Fruit fly (Drosophila melanogaster) whole organism: Measurements from ENCODE around the gene Elp4.

Experiments used
- CG8478 ChIP-seq: fragments of >200 bp; optimal IDR thresholded peaks from 2 replicates; lab custom pipeline; 2018; ENCODE audit warnings: inconsistent platforms
- Dll ChIP-seq: fragments of >200 bp; optimal IDR thresholded peaks from 2 replicates; lab custom pipeline; 2017
- EcR ChIP-seq, 2 experiments: fragments of >200 bp; optimal IDR thresholded peaks; 2 replicates each; lab custom pipeline; 2017; ENCODE audit warnings: missing biosample characterization in 2 of 2, missing genetic modification characterization in 2 of 2, missing genetic modification reagents in 2 of 2
- pan ChIP-seq: fragments of >200 bp; optimal IDR thresholded peaks from 2 replicates; lab custom pipeline; 2017
- psq ChIP-seq: fragments of >200 bp; optimal IDR thresholded peaks from 2 replicates; lab custom pipeline; 2017
- usp ChIP-seq: fragments of >200 bp; optimal IDR thresholded peaks from 2 replicates; lab custom pipeline; 2017; ENCODE audit warnings: missing biosample characterization, missing genetic modification characterization, mixed read lengths

DNA sequence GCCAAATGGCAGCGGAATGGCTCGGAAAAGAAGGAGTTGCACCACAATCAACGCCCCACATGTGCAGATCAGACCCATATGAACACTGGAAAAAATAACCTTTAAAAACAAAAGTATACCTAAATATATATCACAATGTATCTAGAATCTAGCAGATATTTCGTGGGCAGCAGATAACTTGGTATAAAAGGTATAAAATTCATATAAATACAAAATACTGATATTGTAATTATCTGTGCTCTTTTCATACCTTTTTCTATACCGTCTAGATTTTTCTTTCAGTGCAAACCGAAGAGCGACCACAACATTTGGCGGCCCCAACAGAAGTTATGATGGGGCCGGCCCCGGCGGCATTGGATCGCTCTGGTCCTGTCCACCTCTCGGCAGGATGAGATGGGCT lies 22.6 kb upstream of the Elp4 start:
- TF ChIP-seq CG8478 (no peak), usp (GFP tag; lab: Kevin White, UChicago) (no peak), psq (lab: Kevin White, UChicago) (no peak), pan (lab: Kevin White, UChicago) (no peak), Dll (lab: Kevin White, UChicago) (no peak), EcR (GFP tag; optimal IDR thresholded peaks at IDR 0.05; lab: Kevin White, UChicago) (no peak)
